Worm (Caenorhabditis elegans) whole organism, early embryonic: ENCODE measurements around the gene F46B3.9.

ENCODE experiments used
- ama-1 ChIP-seq: fragments of 150-350 bp; optimal IDR thresholded peaks from 2 replicates; lab custom pipeline; 2014
- flt-1 ChIP-seq: fragments of 200-800 bp; sonication (Bioruptor generic); IDR thresholded peaks from 2 replicates; pipeline ENCODE4 v1.3.6; 2022; ENCODE audit warnings: missing genetic modification characterization, missing compliant biosample characterization
- hmg-4 ChIP-seq: fragments of 200-800 bp; sonication (Bioruptor generic); optimal IDR thresholded peaks from 2 replicates; lab custom pipeline; 2018; ENCODE audit warnings: mild to moderate bottlenecking, missing genetic modification characterization, missing compliant biosample characterization

DNA sequence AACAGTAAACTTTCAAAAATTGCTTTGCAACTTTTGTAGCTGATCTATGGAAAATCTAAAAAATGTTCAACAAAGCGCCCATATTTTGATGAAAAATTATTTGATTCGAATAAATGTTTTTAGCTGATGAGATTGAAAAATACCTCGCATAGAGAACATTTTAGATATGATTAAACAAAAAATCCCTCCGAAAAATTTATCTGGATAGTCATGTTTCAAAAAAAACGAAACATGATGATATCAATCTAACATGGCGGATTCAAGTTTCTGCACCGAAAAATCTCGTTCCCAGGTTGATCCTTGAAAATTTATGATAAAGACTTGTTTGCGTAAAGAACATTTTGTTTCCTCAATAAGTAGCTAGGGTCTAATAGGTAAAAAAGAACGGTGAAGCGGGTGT is 17.3 kb downstream of the F46B3.9 start, which contains the start of gene ttr-12:
- no peak for TF ChIP-seq ama-1
- TF ChIP-seq flt-1 (GFP tag; lab: Robert Waterston, UW) = no peak
- TF ChIP-seq hmg-4 (GFP tag; lab: Kevin White, UChicago) = no peak
